Fruit fly (Drosophila melanogaster) whole organism, pupa: Measurements from ENCODE around the gene Traf-like.

ENCODE experiments used
- CG10348 ChIP-seq: fragments of 200-800 bp; sonication (Bioruptor generic); IDR thresholded peaks from 2 replicates; pipeline ENCODE4 v1.3.6; 2022; ENCODE audit warnings: missing biosample characterization, missing genetic modification characterization
- CG12605 ChIP-seq: fragments of 200-800 bp; sonication (Bioruptor generic); IDR thresholded peaks from 2 replicates; pipeline ENCODE4 v1.3.6; 2022; ENCODE audit warnings: missing biosample characterization, missing genetic modification characterization
- CG17806 ChIP-seq: fragments of 200-800 bp; sonication (Bioruptor generic); optimal IDR thresholded peaks from 2 replicates; lab custom pipeline; 2018; ENCODE audit warnings: missing biosample characterization, mild to moderate bottlenecking, missing genetic modification characterization, moderate library complexity
- CG32121 ChIP-seq: fragments of 200-800 bp; sonication (Bioruptor generic); IDR thresholded peaks from 2 replicates; pipeline ENCODE4 v1.3.6; 2022; ENCODE audit warnings: missing biosample characterization, missing genetic modification characterization
- CG34367 ChIP-seq: fragments of 200-800 bp; sonication (Bioruptor generic); optimal IDR thresholded peaks from 2 replicates; lab custom pipeline; 2018; ENCODE audit warnings: missing biosample characterization, mild to moderate bottlenecking, missing genetic modification characterization
- CG8301 ChIP-seq: fragments of 200-800 bp; sonication (Bioruptor generic); optimal IDR thresholded peaks from 2 replicates; lab custom pipeline; 2018; ENCODE audit warnings: missing biosample characterization, mild to moderate bottlenecking, missing genetic modification characterization
- D1 ChIP-seq: fragments of 200-800 bp; sonication (Bioruptor generic); optimal IDR thresholded peaks from 2 replicates; lab custom pipeline; 2018; ENCODE audit warnings: missing biosample characterization, mild to moderate bottlenecking, missing genetic modification characterization, moderate library complexity
- EcR ChIP-seq: fragments of 200-800 bp; sonication (Bioruptor generic); optimal IDR thresholded peaks from 3 replicates; lab custom pipeline; 2019; ENCODE audit warnings: missing biosample characterization, missing genetic modification characterization, mild to moderate bottlenecking, moderate library complexity, missing genetic modification reagents
- Pif1B ChIP-seq: fragments of 200-800 bp; sonication (Bioruptor generic); optimal IDR thresholded peaks from 3 replicates; lab custom pipeline; 2016; ENCODE audit warnings: missing biosample characterization, missing genetic modification characterization
- Snoo ChIP-seq: fragments of 200-800 bp; sonication (Bioruptor generic); optimal IDR thresholded peaks from 3 replicates; lab custom pipeline; 2017; ENCODE audit warnings: missing biosample characterization, mild to moderate bottlenecking, missing genetic modification characterization, inconsistent platforms

- TF ChIP-seq EcR (GFP tag; lab: Kevin White, UChicago): no peak
- no peak for TF ChIP-seq CG32121 (GFP tag; lab: Robert Waterston, UW)
- no peak for TF ChIP-seq Snoo (tag; lab: Kevin White, UChicago)
- TF ChIP-seq Pif1B: no peak
- TF ChIP-seq CG8301 (tag; lab: Kevin White, UChicago): no peak
- TF ChIP-seq CG17806 (tag; lab: Kevin White, UChicago): no peak
- no peak for TF ChIP-seq CG34367 (tag; lab: Kevin White, UChicago)
- TF ChIP-seq D1 (tag; lab: Kevin White, UChicago): no peak
- TF ChIP-seq CG10348 (GFP tag; lab: Robert Waterston, UW): no peak
- no peak for TF ChIP-seq CG12605 (GFP tag; lab: Robert Waterston, UW)
Measured at dm6 chrX:16427786-16428400, 13.0 kb downstream of the Traf-like start.
